Worm (Caenorhabditis elegans) whole organism, L2 larva: ENCODE measurements around the gene srbc-56.

Experiments used
- C34F6.9 ChIP-seq: fragments of 150-350 bp; optimal IDR thresholded peaks from 2 replicates; lab custom pipeline; 2014; ENCODE audit warnings: missing biosample characterization, missing genetic modification characterization
- F13H6.1 ChIP-seq: sonication (generic microtip); optimal IDR thresholded peaks from 2 replicates; lab custom pipeline; 2016; ENCODE audit warnings: missing genetic modification characterization, missing compliant biosample characterization
- R02D3.7 ChIP-seq: fragments of 150-350 bp; optimal IDR thresholded peaks from 2 replicates; lab custom pipeline; 2014; ENCODE audit warnings: missing biosample characterization, missing genetic modification characterization
- alr-1 ChIP-seq: fragments of 150-350 bp; optimal IDR thresholded peaks from 2 replicates; lab custom pipeline; 2014; ENCODE audit warnings: missing biosample characterization, missing genetic modification characterization
- ama-1 ChIP-seq: fragments of 150-350 bp; optimal IDR thresholded peaks from 2 replicates; lab custom pipeline; 2018; ENCODE audit warnings: inconsistent platforms
- blmp-1 ChIP-seq: sonication (generic microtip); optimal IDR thresholded peaks from 2 replicates; lab custom pipeline; 2017; ENCODE audit warnings: missing genetic modification characterization, mild to moderate bottlenecking, missing compliant biosample characterization, antibody characterized with exemption, moderate library complexity; ENCODE audit not compliant: insufficient read depth
- ceh-82 ChIP-seq: fragments of 150-350 bp; optimal IDR thresholded peaks from 2 replicates; lab custom pipeline; 2014; ENCODE audit warnings: missing biosample characterization, missing genetic modification characterization
- dmd-4 ChIP-seq: sonication (generic microtip); optimal IDR thresholded peaks from 2 replicates; lab custom pipeline; 2017; ENCODE audit warnings: missing biosample characterization, missing genetic modification characterization
- egl-27 ChIP-seq: sonication (generic microtip); optimal IDR thresholded peaks from 3 replicates; lab custom pipeline; 2017; ENCODE audit warnings: missing biosample characterization, missing genetic modification reagents, missing genetic modification characterization
- elt-3 ChIP-seq: sonication (generic microtip); optimal IDR thresholded peaks from 2 replicates; lab custom pipeline; 2017; ENCODE audit warnings: missing biosample characterization, missing genetic modification characterization
- fos-1 ChIP-seq: fragments of 150-350 bp; optimal IDR thresholded peaks from 2 replicates; lab custom pipeline; 2014; ENCODE audit warnings: missing biosample characterization, missing genetic modification characterization
- gmeb-1 ChIP-seq: fragments of 150-350 bp; optimal IDR thresholded peaks from 2 replicates; lab custom pipeline; 2014; ENCODE audit warnings: missing biosample characterization, missing genetic modification characterization
- lin-11 ChIP-seq: fragments of 150-350 bp; sonication (generic microtip); optimal IDR thresholded peaks from 2 replicates; lab custom pipeline; 2014; ENCODE audit warnings: missing biosample characterization, missing genetic modification characterization, inconsistent platforms, mixed read lengths
- lin-13 ChIP-seq: fragments of 150-350 bp; optimal IDR thresholded peaks from 2 replicates; lab custom pipeline; 2014; ENCODE audit warnings: missing biosample characterization, missing genetic modification reagents, missing genetic modification characterization
- lin-39 ChIP-seq: fragments of 150-350 bp; optimal IDR thresholded peaks from 2 replicates; lab custom pipeline; 2014; ENCODE audit warnings: missing biosample characterization, missing genetic modification reagents, missing genetic modification characterization
- lsy-2 ChIP-seq, 2 experiments: fragments of 150-350 bp in 1 of 2; sonication (generic microtip) in 1 of 2; optimal IDR thresholded peaks; 2 replicates each; lab custom pipeline; 2014 to 2017; ENCODE audit warnings: missing biosample characterization in 2 of 2, missing genetic modification characterization in 2 of 2
- mab-5 ChIP-seq: fragments of 150-350 bp; optimal IDR thresholded peaks from 2 replicates; lab custom pipeline; 2014; ENCODE audit warnings: missing biosample characterization, missing genetic modification characterization
- mbf-1 ChIP-seq: sonication (generic microtip); optimal IDR thresholded peaks from 2 replicates; lab custom pipeline; 2017; ENCODE audit warnings: missing biosample characterization, missing genetic modification characterization
- mdl-1 ChIP-seq, 2 experiments: fragments of 150-350 bp in 1 of 2; sonication (generic microtip) in 1 of 2; optimal IDR thresholded peaks; 2 replicates each; lab custom pipeline; 2017; ENCODE audit warnings: missing biosample characterization in 2 of 2, missing genetic modification characterization in 2 of 2
- nhr-12 ChIP-seq: fragments of 150-350 bp; optimal IDR thresholded peaks from 2 replicates; lab custom pipeline; 2014; ENCODE audit warnings: missing biosample characterization, missing genetic modification characterization
- nhr-129 ChIP-seq: fragments of 150-350 bp; optimal IDR thresholded peaks from 2 replicates; lab custom pipeline; 2014; ENCODE audit warnings: missing biosample characterization, missing genetic modification characterization
- nhr-21 ChIP-seq: fragments of 150-350 bp; optimal IDR thresholded peaks from 2 replicates; lab custom pipeline; 2014; ENCODE audit warnings: missing biosample characterization, missing genetic modification characterization
- nhr-23 ChIP-seq: fragments of 150-350 bp; optimal IDR thresholded peaks from 2 replicates; lab custom pipeline; 2014; ENCODE audit warnings: missing biosample characterization, missing genetic modification reagents, missing genetic modification characterization
- nhr-237 ChIP-seq: fragments of 150-350 bp; optimal IDR thresholded peaks from 2 replicates; lab custom pipeline; 2014; ENCODE audit warnings: missing biosample characterization, missing genetic modification characterization
- nhr-25 ChIP-seq: fragments of 150-350 bp; sonication (generic microtip); optimal IDR thresholded peaks from 3 replicates; lab custom pipeline; 2014; ENCODE audit warnings: missing biosample characterization, missing genetic modification characterization
- nhr-6 ChIP-seq: fragments of 150-350 bp; optimal IDR thresholded peaks from 2 replicates; lab custom pipeline; 2014; ENCODE audit warnings: missing biosample characterization, missing genetic modification characterization
- nhr-77 ChIP-seq: fragments of 150-350 bp; optimal IDR thresholded peaks from 2 replicates; lab custom pipeline; 2014; ENCODE audit warnings: missing biosample characterization, missing genetic modification characterization
- peb-1 ChIP-seq: fragments of 150-350 bp; optimal IDR thresholded peaks from 2 replicates; lab custom pipeline; 2014; ENCODE audit warnings: missing biosample characterization, missing genetic modification characterization
- sem-4 ChIP-seq: fragments of 150-350 bp; optimal IDR thresholded peaks from 2 replicates; lab custom pipeline; 2014; ENCODE audit warnings: missing biosample characterization, missing genetic modification reagents, missing genetic modification characterization
- skn-1 ChIP-seq: sonication (generic microtip); optimal IDR thresholded peaks from 2 replicates; lab custom pipeline; 2017; ENCODE audit warnings: missing biosample characterization, missing genetic modification characterization
- sma-3 ChIP-seq: sonication (generic microtip); optimal IDR thresholded peaks from 2 replicates; lab custom pipeline; 2016; ENCODE audit warnings: missing genetic modification reagents, missing genetic modification characterization, missing compliant biosample characterization
- unc-39 ChIP-seq: fragments of 150-350 bp; optimal IDR thresholded peaks from 2 replicates; lab custom pipeline; 2014; ENCODE audit warnings: missing biosample characterization, missing genetic modification characterization
- unc-62 ChIP-seq: fragments of 150-350 bp; optimal IDR thresholded peaks from 2 replicates; lab custom pipeline; 2014; ENCODE audit warnings: missing biosample characterization, missing genetic modification reagents, missing genetic modification characterization
- zag-1 ChIP-seq: fragments of 150-350 bp; optimal IDR thresholded peaks from 2 replicates; lab custom pipeline; 2014; ENCODE audit warnings: missing biosample characterization, missing genetic modification characterization
- ztf-11 ChIP-seq: sonication (generic microtip); optimal IDR thresholded peaks from 2 replicates; lab custom pipeline; 2017; ENCODE audit warnings: missing biosample characterization, missing genetic modification characterization
- ztf-4 ChIP-seq: fragments of 150-350 bp; optimal IDR thresholded peaks from 2 replicates; lab custom pipeline; 2014; ENCODE audit warnings: missing biosample characterization, missing genetic modification characterization

The srbc-56 gene

DNA sequence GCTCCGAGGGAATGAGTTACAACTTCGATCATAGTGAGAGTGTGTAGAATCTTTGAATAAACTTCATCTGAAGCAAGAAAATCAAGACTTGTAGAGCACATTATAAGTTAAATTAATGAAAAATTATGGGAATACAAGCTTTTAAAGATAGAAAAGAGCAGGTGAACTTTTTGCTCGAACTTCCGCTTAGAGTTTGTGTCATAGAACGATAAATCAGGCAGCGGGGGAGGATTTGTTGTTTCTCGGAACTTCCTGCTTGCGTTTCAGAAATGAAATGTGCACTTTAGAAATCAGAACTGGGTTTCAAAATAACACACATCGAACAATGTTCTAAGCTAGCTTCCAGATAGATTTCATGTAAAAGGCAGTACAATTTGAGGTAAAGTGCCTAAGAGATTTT is 9.6 kb upstream of the srbc-56 start, which contains the start of gene srh-149:
srh-149 (minus strand) TSS at position 101 of the 400 bp plus-strand sequence.
- no peak for TF ChIP-seq sem-4 (tag; lab: Kevin White, UChicago)

DNA sequence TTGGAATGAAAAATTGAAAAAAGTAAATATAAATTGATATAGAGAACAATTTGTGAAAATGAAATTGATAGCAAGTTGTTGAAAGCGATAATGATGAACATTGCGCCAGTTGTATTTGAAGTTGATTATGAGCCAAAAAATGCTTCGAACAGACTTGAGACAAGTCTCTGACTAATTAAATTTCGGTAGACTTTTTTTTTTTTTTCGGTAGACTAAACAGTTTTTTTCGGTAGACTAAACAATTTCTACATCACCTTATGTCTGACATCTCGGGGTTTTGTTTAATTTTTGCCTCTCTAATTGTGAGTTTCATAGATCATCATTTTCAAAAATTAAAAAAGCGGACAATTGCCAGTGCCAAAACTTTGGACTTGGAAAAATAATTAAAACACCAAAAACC is 2.1 kb upstream of the srbc-56 start, which contains the start of gene srbc-54:
srbc-54 (minus strand) TSS at position 101 of the 400 bp plus-strand sequence.
- TF ChIP-seq nhr-23 (tag; lab: Kevin White, UChicago): no peak
- TF ChIP-seq fos-1 (tag; lab: Kevin White, UChicago): no peak
- TF ChIP-seq mbf-1 (tag; lab: Kevin White, UChicago): no peak
- no peak for TF ChIP-seq nhr-21 (tag; lab: Kevin White, UChicago)
- TF ChIP-seq unc-62 (GFP tag; lab: Kevin White, UChicago): no peak

ce11 chrV:15829907-15830306 is 1.6 kb downstream of the srbc-56 start, which contains the start of gene srbc-55:
Gene srbc-55, minus strand, starts transcription at chrV:15830007.
- TF ChIP-seq F13H6.1 (tag; lab: Kevin White, UChicago) (no peak), nhr-6 (tag; lab: Kevin White, UChicago) (no peak), zag-1 (tag; lab: Kevin White, UChicago) (no peak), mdl-1 (tag; optimal IDR thresholded peaks at IDR 0.05; lab: Kevin White, UChicago) (no peak), ztf-4 (tag; lab: Kevin White, UChicago) (no peak), gmeb-1 (no peak), mab-5 (tag; lab: Kevin White, UChicago) (no peak), ztf-11 (no peak), ceh-82 (tag; lab: Kevin White, UChicago) (no peak), blmp-1 (tag; lab: Kevin White, UChicago) (no peak), nhr-129 (no peak), R02D3.7 (tag; lab: Kevin White, UChicago) (no peak), lsy-2 (tag; optimal IDR thresholded peaks at IDR 0.05; lab: Kevin White, UChicago) (no peak), ama-1 (lab: Kevin White, UChicago) (no peak), dmd-4 (tag; lab: Kevin White, UChicago) (no peak), nhr-77 (tag; lab: Kevin White, UChicago) (no peak)

DNA sequence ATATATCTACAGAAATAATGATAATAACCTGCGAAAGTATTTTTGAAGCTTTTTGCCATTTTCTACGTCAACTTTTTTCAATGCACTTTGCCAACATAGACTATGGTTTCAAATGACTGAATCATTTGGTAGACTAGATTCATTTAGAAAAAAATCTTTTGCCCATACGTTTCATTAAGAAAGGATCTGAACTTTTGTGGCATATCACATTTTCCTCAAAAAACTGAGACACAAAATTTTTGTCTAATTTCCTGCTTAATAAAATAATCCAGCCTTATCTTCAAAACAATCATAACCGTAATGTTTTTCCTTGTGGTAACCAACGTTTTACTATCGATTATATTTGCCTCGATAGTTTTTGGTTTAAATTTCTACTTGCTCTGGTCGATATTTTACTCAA is 5.4 kb downstream of the srbc-56 start, which contains the start of gene srbc-51:
srbc-51 (plus strand) TSS at position 301 of the 400 bp plus-strand sequence.
- TF ChIP-seq nhr-21 (tag; lab: Kevin White, UChicago) (no peak), sem-4 (tag; lab: Kevin White, UChicago) (no peak), sma-3 (no peak), alr-1 (no peak), ztf-11 (no peak), lin-39 (tag; lab: Kevin White, UChicago) (no peak), F13H6.1 (tag; lab: Kevin White, UChicago) (no peak), ama-1 (lab: Kevin White, UChicago) (no peak), lin-11 (tag; lab: Kevin White, UChicago) (no peak), dmd-4 (tag; lab: Kevin White, UChicago) (no peak), fos-1 (tag; lab: Kevin White, UChicago) (no peak), egl-27 (tag; lab: Kevin White, UChicago) (no peak), nhr-12 (no peak), nhr-25 (tag; lab: Kevin White, UChicago) (no peak), gmeb-1 (no peak), nhr-129 (no peak), lin-13 (GFP tag; lab: Kevin White, UChicago) (no peak)

DNA sequence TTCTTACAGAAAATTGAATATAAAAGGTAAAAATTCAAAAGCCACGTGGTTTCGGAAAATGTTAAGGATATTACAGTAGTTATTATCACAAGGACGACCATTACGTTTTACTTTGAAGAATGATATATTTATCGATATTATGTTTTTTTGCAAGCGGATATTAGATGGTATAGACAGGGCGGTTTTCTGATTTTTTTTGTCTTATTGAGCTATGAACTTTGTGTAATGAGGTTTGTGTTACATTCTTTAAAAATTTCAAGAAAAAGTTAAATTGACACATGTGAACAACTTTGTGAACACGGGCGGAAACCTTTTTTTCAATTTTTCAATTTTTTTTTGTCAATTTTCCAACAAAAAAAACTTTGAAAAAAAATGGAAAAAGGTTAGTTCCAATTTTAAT is 6.6 kb downstream of the srbc-56 start, which contains the start of gene srbc-50:
srbc-50 (minus strand) TSS at position 101 of the 400 bp plus-strand sequence.
- TF ChIP-seq nhr-237 (tag; lab: Kevin White, UChicago) (no peak), C34F6.9 (tag; lab: Kevin White, UChicago) (no peak), peb-1 (tag; lab: Kevin White, UChicago) (no peak), R02D3.7 (tag; lab: Kevin White, UChicago) (no peak), unc-39 (tag; lab: Kevin White, UChicago) (no peak), skn-1 (no peak), lin-13 (GFP tag; lab: Kevin White, UChicago) (no peak), elt-3 (tag; lab: Kevin White, UChicago) (no peak), nhr-21 (tag; lab: Kevin White, UChicago) (no peak)
